Worm (Caenorhabditis elegans) whole organism, L4 larva: ENCODE data around the gene snf-7.

ENCODE experiments used
- F37D6.2 ChIP-seq: sonication (generic microtip); optimal IDR thresholded peaks from 2 replicates; lab custom pipeline; 2016; ENCODE audit warnings: mild to moderate bottlenecking, missing genetic modification characterization, missing compliant biosample characterization
- Y105C5A.15 ChIP-seq: fragments of 200-800 bp; sonication (Bioruptor generic); IDR thresholded peaks from 2 replicates; pipeline ENCODE4 v1.3.6; 2022; ENCODE audit warnings: missing genetic modification characterization, missing compliant biosample characterization
- Y48G9A.11 ChIP-seq: fragments of 200-800 bp; sonication (Bioruptor generic); IDR thresholded peaks from 2 replicates; pipeline ENCODE4 v1.3.6; 2022; ENCODE audit warnings: missing genetic modification reagents, missing genetic modification characterization, missing compliant biosample characterization
- ZK546.5 ChIP-seq, 2 experiments: sonication (generic microtip); optimal IDR thresholded peaks; 2 replicates each; lab custom pipeline; 2017; ENCODE audit warnings: missing biosample characterization in 2 of 2, missing genetic modification characterization in 2 of 2
- ama-1 ChIP-seq: fragments of 150-350 bp; optimal IDR thresholded peaks from 2 replicates; lab custom pipeline; 2014; ENCODE audit warnings: inconsistent platforms, mixed read lengths
- attf-4 ChIP-seq: sonication (generic microtip); optimal IDR thresholded peaks from 3 replicates; lab custom pipeline; 2017; ENCODE audit warnings: missing biosample characterization, missing genetic modification characterization
- ceh-28 ChIP-seq: fragments of 150-350 bp; optimal IDR thresholded peaks from 2 replicates; lab custom pipeline; 2014; ENCODE audit warnings: missing biosample characterization, missing genetic modification reagents, missing genetic modification characterization
- ceh-32 ChIP-seq: sonication (generic microtip); optimal IDR thresholded peaks from 2 replicates; lab custom pipeline; 2016; ENCODE audit warnings: mild to moderate bottlenecking, missing genetic modification characterization, missing compliant biosample characterization; ENCODE audit not compliant: poor library complexity
- ceh-62 ChIP-seq: sonication (generic microtip); optimal IDR thresholded peaks from 2 replicates; lab custom pipeline; 2017; ENCODE audit warnings: missing biosample characterization, missing genetic modification characterization
- ces-1 ChIP-seq: fragments of 150-350 bp; sonication (generic microtip); optimal IDR thresholded peaks from 4 replicates; lab custom pipeline; 2014; ENCODE audit warnings: missing biosample characterization, missing genetic modification reagents, missing genetic modification characterization
- ctbp-1 ChIP-seq: fragments of 200-800 bp; sonication (Bioruptor generic); IDR thresholded peaks from 2 replicates; pipeline ENCODE4 v1.3.6; 2022; ENCODE audit warnings: missing genetic modification reagents, missing genetic modification characterization, missing compliant biosample characterization
- daf-8 ChIP-seq: fragments of 200-800 bp; sonication (Bioruptor generic); IDR thresholded peaks from 2 replicates; pipeline ENCODE4 v1.3.6; 2022; ENCODE audit warnings: missing genetic modification characterization, missing compliant biosample characterization
- dve-1 ChIP-seq: sonication (generic microtip); optimal IDR thresholded peaks from 2 replicates; lab custom pipeline; 2017; ENCODE audit warnings: antibody characterized with exemption, mild to moderate bottlenecking, missing genetic modification characterization, missing compliant biosample characterization; ENCODE audit not compliant: insufficient read depth
- egl-43 ChIP-seq: fragments of 200-800 bp; sonication (Bioruptor generic); IDR thresholded peaks from 2 replicates; pipeline ENCODE4 v1.3.6; 2022; ENCODE audit warnings: missing genetic modification reagents, missing genetic modification characterization, missing compliant biosample characterization
- hif-1 ChIP-seq, 2 experiments: sonication (generic microtip); optimal IDR thresholded peaks; 2 replicates each; lab custom pipeline; 2016 to 2017; ENCODE audit warnings: missing compliant biosample characterization in 2 of 2, missing genetic modification characterization in 2 of 2, missing genetic modification reagents in 2 of 2, missing genotype in 2 of 2, mild to moderate bottlenecking in 1 of 2
- hlh-11 ChIP-seq: fragments of 200-800 bp; sonication (Bioruptor generic); optimal IDR thresholded peaks from 2 replicates; lab custom pipeline; 2018; ENCODE audit warnings: mild to moderate bottlenecking, missing genetic modification characterization, missing compliant biosample characterization
- lim-7 ChIP-seq: fragments of 200-800 bp; sonication (Bioruptor generic); IDR thresholded peaks from 2 replicates; pipeline ENCODE4 v1.3.6; 2022; ENCODE audit warnings: missing genetic modification characterization, missing compliant biosample characterization
- lin-1 ChIP-seq: fragments of 200-800 bp; sonication (Bioruptor generic); IDR thresholded peaks from 2 replicates; pipeline ENCODE4 v1.3.6; 2022; ENCODE audit warnings: missing genetic modification reagents, missing genetic modification characterization, missing compliant biosample characterization
- lin-15B ChIP-seq: fragments of 150-350 bp; sonication (generic microtip); optimal IDR thresholded peaks from 3 replicates; lab custom pipeline; 2014; ENCODE audit warnings: missing biosample characterization, missing genetic modification characterization
- lin-29 ChIP-seq: fragments of 200-800 bp; sonication (Bioruptor generic); IDR thresholded peaks from 2 replicates; pipeline ENCODE4 v1.3.6; 2022; ENCODE audit warnings: missing genetic modification reagents, missing genetic modification characterization, missing compliant biosample characterization
- lin-38 ChIP-seq: fragments of 200-800 bp; sonication (Bioruptor generic); IDR thresholded peaks from 2 replicates; pipeline ENCODE4 v1.3.6; 2022; ENCODE audit warnings: missing genetic modification reagents, missing genetic modification characterization, missing compliant biosample characterization
- mdl-1 ChIP-seq, 2 experiments: fragments of 150-350 bp in 1 of 2; sonication (generic microtip) in 1 of 2; optimal IDR thresholded peaks; 2 replicates each; lab custom pipeline; 2014 to 2017; ENCODE audit warnings: missing biosample characterization in 2 of 2, missing genetic modification characterization in 2 of 2
- mep-1 ChIP-seq: fragments of 150-350 bp; sonication (generic microtip); optimal IDR thresholded peaks from 3 replicates; lab custom pipeline; 2014; ENCODE audit warnings: missing biosample characterization, missing genetic modification characterization
- nhr-10 ChIP-seq: fragments of 150-350 bp; optimal IDR thresholded peaks from 2 replicates; lab custom pipeline; 2014; ENCODE audit warnings: missing biosample characterization, missing genetic modification characterization
- nhr-102 ChIP-seq: sonication (generic microtip); optimal IDR thresholded peaks from 2 replicates; lab custom pipeline; 2016; ENCODE audit warnings: mild to moderate bottlenecking, missing genetic modification characterization, moderate library complexity, missing compliant biosample characterization
- nhr-11 ChIP-seq: fragments of 150-350 bp; optimal IDR thresholded peaks from 2 replicates; lab custom pipeline; 2014; ENCODE audit warnings: missing biosample characterization, missing genetic modification characterization
- nhr-28 ChIP-seq: fragments of 150-350 bp; optimal IDR thresholded peaks from 2 replicates; lab custom pipeline; 2014; ENCODE audit warnings: missing biosample characterization, missing genetic modification characterization
- nhr-41 ChIP-seq: fragments of 200-800 bp; sonication (Bioruptor generic); IDR thresholded peaks from 2 replicates; pipeline ENCODE4 v1.3.6; 2022; ENCODE audit warnings: missing genetic modification reagents, missing genetic modification characterization, missing compliant biosample characterization
- nhr-6 ChIP-seq: fragments of 150-350 bp; optimal IDR thresholded peaks from 2 replicates; lab custom pipeline; 2014; ENCODE audit warnings: missing biosample characterization, missing genetic modification characterization
- nhr-77 ChIP-seq: fragments of 150-350 bp; optimal IDR thresholded peaks from 2 replicates; lab custom pipeline; 2014; ENCODE audit warnings: missing biosample characterization, missing genetic modification characterization
- sdz-12 ChIP-seq: fragments of 200-800 bp; sonication (Bioruptor generic); optimal IDR thresholded peaks from 2 replicates; lab custom pipeline; 2018; ENCODE audit warnings: mild to moderate bottlenecking, missing genetic modification characterization, missing compliant biosample characterization
- skn-1 ChIP-seq: fragments of 150-350 bp; optimal IDR thresholded peaks from 2 replicates; lab custom pipeline; 2014; ENCODE audit warnings: missing biosample characterization, missing genetic modification characterization
- snpc-4 ChIP-seq: fragments of 150-350 bp; optimal IDR thresholded peaks from 2 replicates; lab custom pipeline; 2014; ENCODE audit warnings: missing biosample characterization, missing genetic modification characterization
- spr-1 ChIP-seq: sonication (generic microtip); optimal IDR thresholded peaks from 2 replicates; lab custom pipeline; 2016; ENCODE audit warnings: mild to moderate bottlenecking, missing genetic modification characterization, missing compliant biosample characterization
- unc-130 ChIP-seq: sonication (generic microtip); optimal IDR thresholded peaks from 2 replicates; lab custom pipeline; 2016; ENCODE audit warnings: missing genetic modification reagents, missing genetic modification characterization, missing compliant biosample characterization
- unc-62 ChIP-seq, 3 experiments: fragments of 150-350 bp in 1 of 3; sonication (generic microtip); optimal IDR thresholded peaks in 2 of 3; peaks in 1 of 3; 1 replicate in 1 of 3; 2 replicates in 2 of 3; lab custom pipeline; 2014 to 2017; ENCODE audit warnings: missing biosample characterization in 3 of 3, missing genetic modification characterization in 3 of 3, missing genetic modification reagents in 3 of 3, missing genotype in 1 of 3
- zfp-3 ChIP-seq: fragments of 200-800 bp; sonication (Bioruptor generic); conservative IDR thresholded peaks from 2 replicates; pipeline ENCODE4 v1.3.6; 2022; ENCODE audit warnings: missing genetic modification reagents, missing genetic modification characterization, missing compliant biosample characterization
- zip-11 ChIP-seq: fragments of 200-800 bp; sonication (Bioruptor generic); IDR thresholded peaks from 2 replicates; pipeline ENCODE4 v1.3.6; 2022; ENCODE audit warnings: missing genetic modification characterization, missing compliant biosample characterization
- zip-2 ChIP-seq: fragments of 150-350 bp; optimal IDR thresholded peaks from 2 replicates; lab custom pipeline; 2014; ENCODE audit warnings: missing biosample characterization, missing genetic modification characterization
- ztf-11 ChIP-seq: fragments of 150-350 bp; optimal IDR thresholded peaks from 2 replicates; lab custom pipeline; 2014; ENCODE audit warnings: missing biosample characterization, missing genetic modification characterization

snf-7 gene

ce11 chrIII:13032429-13033018 is 27.3 kb downstream of the snf-7 start (continued):
- TF ChIP-seq ztf-11 (tag; lab: Kevin White, UChicago) (no peak), nhr-6 (no peak), lin-1 (GFP tag; lab: Robert Waterston, UW) (no peak), lin-38 (GFP tag; lab: Robert Waterston, UW) (no peak; the same call in 1 of the 2 replicates), ceh-62 (tag; lab: Kevin White, UChicago) (no peak), Y105C5A.15 (no peak), hlh-11 (tag; lab: Kevin White, UChicago) (no peak), Y48G9A.11 (GFP tag; lab: Robert Waterston, UW) (0 out of 2 replicates have a peak, but pooled peaks have one; percentile 29), nhr-11 (tag; lab: Kevin White, UChicago) (no peak), snpc-4 (tag; lab: Kevin White, UChicago) (no peak), nhr-10 (tag; lab: Kevin White, UChicago) (no peak), egl-43 (peak; percentile 60), dve-1 (no peak), ctbp-1 (no peak), spr-1 (no peak)

- TF ChIP-seq ZK546.5 (tag; optimal IDR thresholded peaks at IDR 0.05; lab: Kevin White, UChicago): no peak
- TF ChIP-seq nhr-77 (tag; lab: Kevin White, UChicago): no peak
- no peak for TF ChIP-seq zip-2
- no peak for TF ChIP-seq zip-11 (GFP tag; lab: Robert Waterston, UW)
- TF ChIP-seq nhr-11 (tag; lab: Kevin White, UChicago): no peak
- no peak for TF ChIP-seq hif-1 (tag; optimal IDR thresholded peaks at IDR 0.05; lab: Kevin White, UChicago)
- TF ChIP-seq F37D6.2 (tag; lab: Kevin White, UChicago): no peak
- TF ChIP-seq nhr-28 (tag; lab: Kevin White, UChicago): no peak
- TF ChIP-seq lim-7: no peak
- no peak for TF ChIP-seq lin-15B (tag; lab: Kevin White, UChicago)
- no peak for TF ChIP-seq sdz-12 (GFP tag; lab: Kevin White, UChicago)
- no peak for TF ChIP-seq daf-8 (GFP tag; lab: Robert Waterston, UW)
- no peak for TF ChIP-seq zfp-3
- TF ChIP-seq attf-4 (tag; lab: Kevin White, UChicago): no peak
- TF ChIP-seq ama-1 (lab: Kevin White, UChicago): no peak
- no peak for TF ChIP-seq ceh-32 (tag; lab: Kevin White, UChicago)
- TF ChIP-seq egl-43: no peak
- no peak for TF ChIP-seq unc-130 (GFP tag; lab: Kevin White, UChicago)
- no peak for TF ChIP-seq ceh-28 (tag; lab: Kevin White, UChicago)
- TF ChIP-seq, all 104 proteins: peak for 0
Measured at ce11 chrIII:13039739-13040138, 34.5 kb downstream of the snf-7 start, which contains the start of gene F54F12.2. Gene F54F12.2 (plus strand): TSS chrIII:13040039.

- TF ChIP-seq ces-1 (no peak), lin-29 (GFP tag; lab: Robert Waterston, UW) (no peak), egl-43 (no peak), skn-1 (tag; lab: Kevin White, UChicago) (no peak), unc-62 (GFP tag; optimal IDR thresholded peaks at IDR 0.05 in 1 of 2; lab: Kevin White, UChicago) (peak in 1 of 2 experiments; percentile 94), unc-62 (tag; optimal IDR thresholded peaks at IDR 0.05; lab: Kevin White, UChicago) (no peak)
Measured at ce11 chrIII:13049956-13050355, 44.7 kb downstream of the snf-7 start.

- no peak for TF ChIP-seq nhr-102 (tag; lab: Kevin White, UChicago)
- no peak for TF ChIP-seq mdl-1 (tag; optimal IDR thresholded peaks at IDR 0.05; lab: Kevin White, UChicago)
- no peak for TF ChIP-seq mep-1 (tag; lab: Kevin White, UChicago)
- no peak for TF ChIP-seq nhr-77 (tag; lab: Kevin White, UChicago)
- TF ChIP-seq zip-11 (GFP tag; lab: Robert Waterston, UW): no peak
- TF ChIP-seq nhr-41 (GFP tag; lab: Robert Waterston, UW): no peak
- TF ChIP-seq nhr-11 (tag; lab: Kevin White, UChicago): no peak
- no peak for TF ChIP-seq nhr-6
- TF ChIP-seq, all 104 proteins: peak for 0
Measured at ce11 chrIII:13055342-13055741, 50.1 kb downstream of the snf-7 start, which contains the start of gene F54F12.1. Gene F54F12.1 (minus strand): TSS chrIII:13055442.
